Fruit fly (Drosophila melanogaster) whole organism, embryonic: ENCODE data around the gene Sap130.
A peak's percentile ranks its signal among the peaks of the same experiment; 100 is the strongest.

Experiments used
- Ada2b ChIP-seq: fragments of 200-800 bp; sonication (Bioruptor generic); IDR thresholded peaks from 2 replicates; pipeline ENCODE4 v1.3.6; 2022; ENCODE audit warnings: missing biosample characterization, missing genetic modification characterization
- Atf-2 ChIP-seq: fragments of 200-800 bp; sonication (Bioruptor generic); optimal IDR thresholded peaks from 2 replicates; lab custom pipeline; 2016; ENCODE audit warnings: missing biosample characterization, missing genetic modification characterization
- Bgb ChIP-seq: fragments of 200-800 bp; sonication (Bioruptor generic); IDR thresholded peaks from 2 replicates; pipeline ENCODE4 v1.3.6; 2022; ENCODE audit warnings: missing biosample characterization, missing genetic modification characterization; ENCODE audit not compliant: partially characterized antibody
- Blimp-1 ChIP-seq: fragments of 200-800 bp; sonication (Bioruptor generic); optimal IDR thresholded peaks from 3 replicates; lab custom pipeline; 2018; ENCODE audit warnings: missing biosample characterization, missing genetic modification characterization, mild to moderate bottlenecking, moderate library complexity, missing genetic modification reagents
- CG10959 ChIP-seq: fragments of 200-800 bp; sonication (Bioruptor generic); IDR thresholded peaks from 2 replicates; pipeline ENCODE4 v1.3.6; 2022; ENCODE audit warnings: missing biosample characterization, missing genetic modification characterization
- CG11695 ChIP-seq: fragments of 200-800 bp; sonication (Bioruptor generic); IDR thresholded peaks from 3 replicates; pipeline ENCODE4 v1.3.6; 2022; ENCODE audit warnings: missing biosample characterization, missing genetic modification characterization
- CG12236 ChIP-seq: fragments of 200-800 bp; sonication (Bioruptor generic); optimal IDR thresholded peaks from 2 replicates; lab custom pipeline; 2016; ENCODE audit warnings: missing biosample characterization, missing genetic modification characterization
- CG12659 ChIP-seq: fragments of 200-800 bp; sonication (Bioruptor generic); optimal IDR thresholded peaks from 3 replicates; lab custom pipeline; 2017; ENCODE audit warnings: mild to moderate bottlenecking, missing biosample characterization, missing genetic modification reagents, missing genetic modification characterization
- CG13287 ChIP-seq: fragments of 200-800 bp; sonication (Bioruptor generic); IDR thresholded peaks from 2 replicates; pipeline ENCODE4 v1.3.6; 2022; ENCODE audit warnings: missing biosample characterization, missing genetic modification characterization; ENCODE audit not compliant: partially characterized antibody
- CG13296 ChIP-seq: fragments of 200-800 bp; sonication (Bioruptor generic); optimal IDR thresholded peaks from 3 replicates; lab custom pipeline; 2018; ENCODE audit warnings: missing biosample characterization, mild to moderate bottlenecking, missing genetic modification characterization
- CG13775 ChIP-seq: fragments of 200-800 bp; sonication (Bioruptor generic); optimal IDR thresholded peaks from 3 replicates; lab custom pipeline; 2017; ENCODE audit warnings: missing biosample characterization, mild to moderate bottlenecking, missing genetic modification characterization
- CG14667 ChIP-seq: fragments of 200-800 bp; sonication (Bioruptor generic); IDR thresholded peaks from 2 replicates; pipeline ENCODE4 v1.3.6; 2022; ENCODE audit warnings: missing biosample characterization, missing genetic modification characterization
- CG15011 ChIP-seq: fragments of 200-800 bp; sonication (Bioruptor generic); optimal IDR thresholded peaks from 3 replicates; lab custom pipeline; 2018; ENCODE audit warnings: missing biosample characterization, mild to moderate bottlenecking, missing genetic modification characterization
- CG15073 ChIP-seq: fragments of 200-800 bp; sonication (Bioruptor generic); optimal IDR thresholded peaks from 2 replicates; lab custom pipeline; 2016; ENCODE audit warnings: missing biosample characterization, missing genetic modification characterization
- CG17359 ChIP-seq: fragments of 200-800 bp; sonication (Bioruptor generic); optimal IDR thresholded peaks from 3 replicates; lab custom pipeline; 2018; ENCODE audit warnings: missing biosample characterization, mild to moderate bottlenecking, missing genetic modification characterization, moderate library complexity
- CG18476 ChIP-seq: fragments of 200-800 bp; sonication (Bioruptor generic); optimal IDR thresholded peaks from 2 replicates; lab custom pipeline; 2016; ENCODE audit warnings: missing biosample characterization, mild to moderate bottlenecking, missing genetic modification characterization
- CG30431 ChIP-seq: fragments of 200-800 bp; sonication (Bioruptor generic); optimal IDR thresholded peaks from 2 replicates; lab custom pipeline; 2017; ENCODE audit warnings: missing biosample characterization, missing genetic modification characterization
- CG34422 ChIP-seq: fragments of 200-800 bp; sonication (Bioruptor generic); IDR thresholded peaks from 3 replicates; pipeline ENCODE4 v1.3.6; 2022; ENCODE audit warnings: missing biosample characterization, missing genetic modification characterization
- CG6254 ChIP-seq: fragments of 200-800 bp; sonication (Bioruptor generic); optimal IDR thresholded peaks from 3 replicates; lab custom pipeline; 2017; ENCODE audit warnings: mild to moderate bottlenecking, missing biosample characterization, missing genetic modification reagents, missing genetic modification characterization
- CG6683 ChIP-seq: fragments of 200-800 bp; sonication (Bioruptor generic); optimal IDR thresholded peaks from 2 replicates; lab custom pipeline; 2017; ENCODE audit warnings: missing biosample characterization, mild to moderate bottlenecking, missing genetic modification characterization, missing genetic modification reagents
- CG6854 ChIP-seq: fragments of 200-800 bp; sonication (Bioruptor generic); optimal IDR thresholded peaks from 3 replicates; lab custom pipeline; 2017; ENCODE audit warnings: missing biosample characterization, mild to moderate bottlenecking, missing genetic modification characterization
- CG7556 ChIP-seq: fragments of 200-800 bp; sonication (Bioruptor generic); optimal IDR thresholded peaks from 2 replicates; lab custom pipeline; 2017; ENCODE audit warnings: missing biosample characterization, mild to moderate bottlenecking, missing genetic modification characterization
- CG9437 ChIP-seq: fragments of 200-800 bp; sonication (Bioruptor generic); optimal IDR thresholded peaks from 2 replicates; lab custom pipeline; 2018; ENCODE audit warnings: missing biosample characterization, mild to moderate bottlenecking, missing genetic modification characterization
- Deaf1 ChIP-seq: fragments of 200-800 bp; optimal IDR thresholded peaks from 3 replicates; lab custom pipeline; 2019; ENCODE audit warnings: missing biosample characterization, mild to moderate bottlenecking, missing genetic modification characterization, moderate library complexity
- Eip74EF ChIP-seq, 2 experiments: fragments of 200-800 bp in 1 of 2; fragments of >200 bp in 1 of 2; sonication (Bioruptor generic) in 1 of 2; optimal IDR thresholded peaks; 2 replicates each; lab custom pipeline; 2017 to 2019; ENCODE audit warnings: missing biosample characterization in 2 of 2, missing genetic modification characterization in 2 of 2, mild to moderate bottlenecking in 1 of 2, moderate library complexity in 1 of 2
- HmgD ChIP-seq: fragments of 200-800 bp; sonication (Bioruptor generic); optimal IDR thresholded peaks from 3 replicates; lab custom pipeline; 2016; ENCODE audit warnings: missing biosample characterization, missing genetic modification characterization
- Hr39 ChIP-seq: fragments of >200 bp; optimal IDR thresholded peaks from 2 replicates; lab custom pipeline; 2017
- Hr78 ChIP-seq, 2 experiments: fragments of 200-800 bp in 1 of 2; fragments of >200 bp in 1 of 2; sonication (Bioruptor generic) in 1 of 2; optimal IDR thresholded peaks; 2 replicates each; lab custom pipeline; 2017 to 2019; ENCODE audit warnings: missing biosample characterization in 2 of 2, missing genetic modification characterization in 2 of 2, mild to moderate bottlenecking in 1 of 2, moderate library complexity in 1 of 2
- Med ChIP-seq: fragments of 200-800 bp; sonication (Bioruptor generic); peaks from one replicate; lab custom pipeline; 2016; ENCODE audit warnings: missing biosample characterization, missing genetic modification characterization, mild to moderate bottlenecking, inconsistent platforms, moderate library complexity
- Nf-YB ChIP-seq: fragments of 200-800 bp; sonication (Bioruptor generic); optimal IDR thresholded peaks from 3 replicates; lab custom pipeline; 2019; ENCODE audit warnings: missing biosample characterization, mild to moderate bottlenecking, missing genetic modification characterization, moderate library complexity
- Rx ChIP-seq: fragments of 200-800 bp; sonication (Bioruptor generic); IDR thresholded peaks from 2 replicates; pipeline ENCODE4 v1.3.6; 2022; ENCODE audit warnings: missing biosample characterization, missing genetic modification characterization
- Scr ChIP-seq: fragments of 200-800 bp; sonication (Bioruptor generic); IDR thresholded peaks from 2 replicates; pipeline ENCODE4 v1.3.6; 2022; ENCODE audit warnings: missing biosample characterization, missing genetic modification characterization; ENCODE audit not compliant: partially characterized antibody
- Usf ChIP-seq: fragments of 200-800 bp; sonication (Bioruptor generic); optimal IDR thresholded peaks from 2 replicates; lab custom pipeline; 2017; ENCODE audit warnings: missing genotype, missing biosample characterization, missing genetic modification characterization
- ab ChIP-seq: fragments of 200-800 bp; sonication (Bioruptor generic); optimal IDR thresholded peaks from 2 replicates; lab custom pipeline; 2016; ENCODE audit warnings: missing biosample characterization, missing genetic modification characterization
- ac ChIP-seq: fragments of 200-800 bp; sonication (Bioruptor generic); optimal IDR thresholded peaks from 3 replicates; lab custom pipeline; 2017; ENCODE audit warnings: missing biosample characterization, mild to moderate bottlenecking, missing genetic modification characterization
- ato ChIP-seq: fragments of 200-800 bp; sonication (Bioruptor generic); IDR thresholded peaks from 2 replicates; pipeline ENCODE4 v1.3.6; 2022; ENCODE audit warnings: missing biosample characterization, missing genetic modification characterization; ENCODE audit not compliant: partially characterized antibody
- cas ChIP-seq: fragments of 200-800 bp; sonication (Bioruptor generic); IDR thresholded peaks from 2 replicates; pipeline ENCODE4 v1.3.6; 2022; ENCODE audit warnings: missing biosample characterization, missing genetic modification characterization
- dysf ChIP-seq: fragments of 200-800 bp; sonication (Bioruptor generic); IDR thresholded peaks from 3 replicates; pipeline ENCODE4 v1.3.6; 2022; ENCODE audit warnings: missing biosample characterization, missing genetic modification characterization
- fd64A ChIP-seq: fragments of 200-800 bp; sonication (Bioruptor generic); optimal IDR thresholded peaks from 3 replicates; lab custom pipeline; 2018; ENCODE audit warnings: missing biosample characterization, mild to moderate bottlenecking, missing genetic modification characterization
- gcm ChIP-seq: fragments of 200-800 bp; sonication (Bioruptor generic); optimal IDR thresholded peaks from 2 replicates; lab custom pipeline; 2019; ENCODE audit warnings: missing biosample characterization, mild to moderate bottlenecking, missing genetic modification characterization, moderate library complexity
- hb ChIP-seq: fragments of 200-800 bp; sonication (Bioruptor generic); IDR thresholded peaks from 3 replicates; pipeline ENCODE4 v1.3.6; 2022; ENCODE audit warnings: missing biosample characterization, missing genetic modification characterization; ENCODE audit not compliant: partially characterized antibody
- kay ChIP-seq: fragments of 200-800 bp; sonication (Bioruptor generic); optimal IDR thresholded peaks from 2 replicates; lab custom pipeline; 2016; ENCODE audit warnings: missing biosample characterization, missing genetic modification characterization
- klu ChIP-seq: fragments of 200-800 bp; sonication (Bioruptor generic); IDR thresholded peaks from 2 replicates; pipeline ENCODE4 v1.3.6; 2022; ENCODE audit warnings: missing biosample characterization, missing genetic modification characterization
- lmd ChIP-seq: fragments of 200-800 bp; sonication (Bioruptor generic); IDR thresholded peaks from 2 replicates; pipeline ENCODE4 v1.3.6; 2022; ENCODE audit warnings: missing biosample characterization, missing genetic modification characterization
- ro ChIP-seq: fragments of 200-800 bp; sonication (Bioruptor generic); IDR thresholded peaks from 2 replicates; pipeline ENCODE4 v1.3.6; 2022; ENCODE audit warnings: missing biosample characterization, missing genetic modification characterization
- sob ChIP-seq: fragments of 200-800 bp; sonication (Bioruptor generic); IDR thresholded peaks from 2 replicates; pipeline ENCODE4 v1.3.6; 2022; ENCODE audit warnings: missing biosample characterization, missing genetic modification characterization
- ssp ChIP-seq: fragments of 200-800 bp; sonication (Bioruptor generic); IDR thresholded peaks from 2 replicates; pipeline ENCODE4 v1.3.6; 2022; ENCODE audit warnings: missing biosample characterization, missing genetic modification characterization
- toy ChIP-seq: fragments of 200-800 bp; sonication (Bioruptor generic); IDR thresholded peaks from 2 replicates; pipeline ENCODE4 v1.3.6; 2022; ENCODE audit warnings: missing biosample characterization, missing genetic modification characterization

Sap130 gene

dm6 chr3L:12843056-12843799 is 37.5 kb downstream of the Sap130 start, which contains the start of gene nebu (continued):
- TF ChIP-seq Bgb (GFP tag; lab: Robert Waterston, UW) (no peak; the same call in 1 of the 2 replicates), Eip74EF (GFP tag; optimal IDR thresholded peaks at IDR 0.05; lab: Kevin White, UChicago) (peak in 1 of 2 experiments; percentile 88), dysf (peak; percentile 98), fd64A (peak; percentile 48), Nf-YB (GFP tag; lab: Kevin White, UChicago) (peak; percentile 79), Rx (no peak; the same call in 1 of the 2 replicates), CG7556 (peak; percentile 97), ac (peak; percentile 62), Deaf1 (peak; percentile 86), Scr (GFP tag; lab: Robert Waterston, UW) (no peak), Ada2b (peak; percentile 96), CG12659 (GFP tag; lab: Kevin White, UChicago) (peak; percentile 98), Blimp-1 (GFP tag; lab: Kevin White, UChicago) (peak; percentile 88), CG14667 (no peak; the same call in 1 of the 2 replicates), CG18476 (GFP tag; lab: Kevin White, UChicago) (peak; percentile 93), toy (peak; percentile 91), klu (GFP tag; lab: Robert Waterston, UW) (peak; percentile 94), CG30431 (peak; percentile 84), CG9437 (GFP tag; lab: Kevin White, UChicago) (peak; percentile 95), CG12236 (GFP tag; lab: Kevin White, UChicago) (peak; percentile 82), CG15011 (GFP tag; lab: Kevin White, UChicago) (peak; percentile 91), ab (GFP tag; lab: Kevin White, UChicago) (peak; percentile 95), Med (peak; percentile 99), Usf (peak; percentile 92), CG6254 (GFP tag; lab: Kevin White, UChicago) (peak; percentile 85), CG17359 (tag; lab: Kevin White, UChicago) (peak; percentile 95), CG11695 (peak; percentile 96), CG6854 (GFP tag; lab: Kevin White, UChicago) (peak; percentile 94), ro (GFP tag; lab: Robert Waterston, UW) (peak; percentile 84; the same call in 1 of the 2 replicates), ato (GFP tag; lab: Robert Waterston, UW) (no peak), CG34422 (peak; percentile 96), hb (no peak), CG13296 (GFP tag; lab: Kevin White, UChicago) (peak; percentile 95), Atf-2 (GFP tag; lab: Kevin White, UChicago) (peak; percentile 92), CG10959 (peak; percentile 84), sob (GFP tag; lab: Robert Waterston, UW) (peak; percentile 98), kay (GFP tag; lab: Kevin White, UChicago) (peak; percentile 94), CG13775 (peak; percentile 94), cas (GFP tag; lab: Robert Waterston, UW) (peak; percentile 92), Hr78 (GFP tag; optimal IDR thresholded peaks at IDR 0.05; lab: Kevin White, UChicago) (no peak), lmd (peak; percentile 97; the same call in 1 of the 2 replicates), ssp (GFP tag; lab: Robert Waterston, UW) (no peak; the same call in 1 of the 2 replicates), CG6683 (GFP tag; lab: Kevin White, UChicago) (peak; percentile 95), CG13287 (GFP tag; lab: Robert Waterston, UW) (0 out of 2 replicates have a peak, but pooled peaks have one; percentile 15), Hr39 (lab: Kevin White, UChicago) (no peak), CG15073 (GFP tag; lab: Kevin White, UChicago) (peak; percentile 62), gcm (peak; percentile 89), HmgD (GFP tag; lab: Kevin White, UChicago) (peak; percentile 97)
